Fruit fly (Drosophila melanogaster): ENCODE data around the gene pigeon.

pigeon gene

dm6 chr2L:19141435-19142126, 44.3 kb upstream of the pigeon start (continued):
- TF ChIP-seq Stat92E (GFP tag; optimal IDR thresholded peaks at IDR 0.05) (peak in 1 of 3 experiments; percentile 5), lab (GFP tag; optimal IDR thresholded peaks at IDR 0.05) (peak; percentile 81), al (GFP tag; IDR thresholded peaks at IDR 0.05) (peak; percentile 49), CG8765 (GFP tag; IDR thresholded peaks at IDR 0.05) (no peak), CG12104 (GFP tag; optimal IDR thresholded peaks at IDR 0.05) (peak; percentile 77), H2.0 (GFP tag; IDR thresholded peaks at IDR 0.05) (no peak), CG2712 (tag; optimal IDR thresholded peaks at IDR 0.05) (peak; percentile 81), CG4707 (GFP tag; optimal IDR thresholded peaks at IDR 0.05) (peak; percentile 18), tx (GFP tag; optimal IDR thresholded peaks at IDR 0.05) (peak; percentile 53), CG8089 (GFP tag; optimal IDR thresholded peaks at IDR 0.05) (peak; percentile 33), CG33213 (GFP tag; optimal IDR thresholded peaks at IDR 0.05) (peak; percentile 53), Taf1 (GFP tag; IDR thresholded peaks at IDR 0.05) (no peak), ham (GFP tag; IDR thresholded peaks at IDR 0.05) (no peak), CG1792 (GFP tag; optimal IDR thresholded peaks at IDR 0.05) (peak; percentile 21), Dfd (GFP tag; optimal IDR thresholded peaks at IDR 0.05) (peak in 1 of 2 experiments; percentile 23), CG1832 (GFP tag; optimal IDR thresholded peaks at IDR 0.05) (peak; percentile 42), CG18619 (GFP tag; optimal IDR thresholded peaks at IDR 0.05) (peak; percentile 74), Sox102F (GFP tag; optimal IDR thresholded peaks at IDR 0.05) (peak; percentile 58), sens-2 (GFP tag; IDR thresholded peaks at IDR 0.05) (no peak), bcd (GFP tag; optimal IDR thresholded peaks at IDR 0.05) (peak; percentile 79), gce (GFP tag; IDR thresholded peaks at IDR 0.05) (no peak), h (optimal IDR thresholded peaks at IDR 0.05) (no peak), CG10431 (GFP tag; optimal IDR thresholded peaks at IDR 0.05) (peak; percentile 58), jing (GFP tag; optimal IDR thresholded peaks at IDR 0.05) (peak; percentile 41), crc (GFP tag; optimal IDR thresholded peaks at IDR 0.05) (peak; percentile 47), CG4820 (GFP tag; optimal IDR thresholded peaks at IDR 0.05) (peak; percentile 67), D19A (tag; optimal IDR thresholded peaks at IDR 0.05) (peak; percentile 70), Asciz (GFP tag; optimal IDR thresholded peaks at IDR 0.05) (peak; percentile 65), cwo (GFP tag; optimal IDR thresholded peaks at IDR 0.05) (peak; percentile 63), pho (GFP tag; optimal IDR thresholded peaks at IDR 0.05) (peak; percentile 74), CG6254 (GFP tag; optimal IDR thresholded peaks at IDR 0.05) (peak; percentile 65), BEAF-32 (GFP tag; optimal IDR thresholded peaks at IDR 0.05) (no peak), CG16863 (GFP tag; optimal IDR thresholded peaks at IDR 0.05) (peak; percentile 45), ci (GFP tag; IDR thresholded peaks at IDR 0.05) (no peak), CG14014 (GFP tag; IDR thresholded peaks at IDR 0.05) (no peak; the same call in 1 of the 2 replicates), az2 (GFP tag; optimal IDR thresholded peaks at IDR 0.05) (peak; percentile 69), shn (GFP tag; optimal IDR thresholded peaks at IDR 0.05) (peak; percentile 29), CG6765 (GFP tag; optimal IDR thresholded peaks at IDR 0.05) (peak; percentile 64), ranshi (GFP tag; IDR thresholded peaks at IDR 0.05) (peak; percentile 54; the same call in 1 of the 2 replicates), gsb-n (tag; optimal IDR thresholded peaks at IDR 0.05) (peak; percentile 69), ac (GFP tag; optimal IDR thresholded peaks at IDR 0.05) (no peak), Dek (tag; optimal IDR thresholded peaks at IDR 0.05) (peak; percentile 61), pb (GFP tag; optimal IDR thresholded peaks at IDR 0.05) (peak; percentile 42), NC2α (GFP tag; optimal IDR thresholded peaks at IDR 0.05) (peak; percentile 62), TFAM (GFP tag; optimal IDR thresholded peaks at IDR 0.05) (no peak), CG5180 (GFP tag; optimal IDR thresholded peaks at IDR 0.05) (peak; percentile 47), Hr39 (optimal IDR thresholded peaks at IDR 0.05) (peak; percentile 59), CG9215 (GFP tag; IDR thresholded peaks at IDR 0.05) (peak; percentile 57), pum (GFP tag; optimal IDR thresholded peaks at IDR 0.05) (peak; percentile 38), Nf-YA (GFP tag; IDR thresholded peaks at IDR 0.05) (no peak), CG15479 (GFP tag; optimal IDR thresholded peaks at IDR 0.05) (no peak)
